Worm (Caenorhabditis elegans) whole organism, L4 larva: ENCODE measurements around the gene pnc-2.

Experiments used
- Y105C5A.15 ChIP-seq: fragments of 200-800 bp; sonication (Bioruptor generic); IDR thresholded peaks from 2 replicates; pipeline ENCODE4 v1.3.6; 2022; ENCODE audit warnings: missing genetic modification characterization, missing compliant biosample characterization
- Y5F2A.4 ChIP-seq: fragments of 200-800 bp; sonication (Bioruptor generic); optimal IDR thresholded peaks from 2 replicates; lab custom pipeline; 2018; ENCODE audit warnings: mild to moderate bottlenecking, missing genetic modification characterization, missing compliant biosample characterization
- aha-1 ChIP-seq: fragments of 150-350 bp; peaks from one replicate; lab custom pipeline; 2014; ENCODE audit warnings: missing biosample characterization, missing genetic modification characterization
- arid-1 ChIP-seq: fragments of 200-800 bp; sonication (Bioruptor generic); conservative IDR thresholded peaks from 2 replicates; pipeline ENCODE4 v1.3.6; 2022; ENCODE audit warnings: missing genetic modification reagents, missing genetic modification characterization, missing compliant biosample characterization
- ceh-44 ChIP-seq: fragments of 200-800 bp; sonication (Bioruptor generic); IDR thresholded peaks from 2 replicates; pipeline ENCODE4 v1.3.6; 2022; ENCODE audit warnings: missing genetic modification reagents, missing genetic modification characterization, missing compliant biosample characterization
- ceh-62 ChIP-seq: sonication (generic microtip); optimal IDR thresholded peaks from 2 replicates; lab custom pipeline; 2017; ENCODE audit warnings: missing biosample characterization, missing genetic modification characterization
- daf-19 ChIP-seq: fragments of 200-800 bp; sonication (Bioruptor generic); conservative IDR thresholded peaks from 2 replicates; pipeline ENCODE4 v1.3.6; 2022; ENCODE audit warnings: missing genetic modification characterization, missing compliant biosample characterization
- dmd-6 ChIP-seq: fragments of 200-800 bp; sonication (Bioruptor generic); IDR thresholded peaks from 2 replicates; pipeline ENCODE4 v1.3.6; 2022; ENCODE audit warnings: missing genetic modification reagents, missing genetic modification characterization, missing compliant biosample characterization
- dmd-8 ChIP-seq: fragments of 200-800 bp; sonication (Bioruptor generic); IDR thresholded peaks from 2 replicates; pipeline ENCODE4 v1.3.6; 2022; ENCODE audit warnings: missing genetic modification characterization, missing compliant biosample characterization
- dmd-9 ChIP-seq: fragments of 200-800 bp; sonication (Bioruptor generic); IDR thresholded peaks from 2 replicates; pipeline ENCODE4 v1.3.6; 2022; ENCODE audit warnings: missing genetic modification reagents, missing genetic modification characterization, missing compliant biosample characterization
- duxl-1 ChIP-seq: sonication (generic microtip); optimal IDR thresholded peaks from 2 replicates; lab custom pipeline; 2016; ENCODE audit warnings: mild to moderate bottlenecking, missing genetic modification characterization, moderate library complexity, missing compliant biosample characterization; ENCODE audit not compliant: poor library complexity
- egl-27 ChIP-seq: sonication (generic microtip); optimal IDR thresholded peaks from 3 replicates; lab custom pipeline; 2017; ENCODE audit warnings: missing biosample characterization, missing genetic modification reagents, missing genetic modification characterization
- fkh-10 ChIP-seq: fragments of 150-350 bp; optimal IDR thresholded peaks from 2 replicates; lab custom pipeline; 2014; ENCODE audit warnings: missing biosample characterization, missing genetic modification reagents, missing genetic modification characterization
- hif-1 ChIP-seq, 2 experiments: sonication (generic microtip); optimal IDR thresholded peaks; 2 replicates each; lab custom pipeline; 2016 to 2017; ENCODE audit warnings: missing compliant biosample characterization in 2 of 2, missing genetic modification characterization in 2 of 2, missing genetic modification reagents in 2 of 2, missing genotype in 2 of 2, mild to moderate bottlenecking in 1 of 2
- jun-1 ChIP-seq: fragments of 150-350 bp; optimal IDR thresholded peaks from 2 replicates; lab custom pipeline; 2014; ENCODE audit warnings: missing biosample characterization, missing genetic modification reagents, missing genetic modification characterization
- lin-1 ChIP-seq: fragments of 200-800 bp; sonication (Bioruptor generic); IDR thresholded peaks from 2 replicates; pipeline ENCODE4 v1.3.6; 2022; ENCODE audit warnings: missing genetic modification reagents, missing genetic modification characterization, missing compliant biosample characterization
- lin-29 ChIP-seq: fragments of 200-800 bp; sonication (Bioruptor generic); IDR thresholded peaks from 2 replicates; pipeline ENCODE4 v1.3.6; 2022; ENCODE audit warnings: missing genetic modification reagents, missing genetic modification characterization, missing compliant biosample characterization
- lir-3 ChIP-seq: sonication (generic microtip); optimal IDR thresholded peaks from 2 replicates; lab custom pipeline; 2016; ENCODE audit warnings: mild to moderate bottlenecking, missing genetic modification characterization, missing compliant biosample characterization
- mdl-1 ChIP-seq, 2 experiments: fragments of 150-350 bp in 1 of 2; sonication (generic microtip) in 1 of 2; optimal IDR thresholded peaks; 2 replicates each; lab custom pipeline; 2014 to 2017; ENCODE audit warnings: missing biosample characterization in 2 of 2, missing genetic modification characterization in 2 of 2
- mdt-29 ChIP-seq: fragments of 200-800 bp; sonication (Bioruptor generic); IDR thresholded peaks from 2 replicates; pipeline ENCODE4 v1.3.6; 2022; ENCODE audit warnings: missing genetic modification reagents, missing genetic modification characterization, missing compliant biosample characterization
- nhr-6 ChIP-seq: fragments of 150-350 bp; optimal IDR thresholded peaks from 2 replicates; lab custom pipeline; 2014; ENCODE audit warnings: missing biosample characterization, missing genetic modification characterization
- pha-4 ChIP-seq, 2 experiments: fragments of 150-350 bp in 1 of 2; fragments of 200-800 bp in 1 of 2; sonication (Bioruptor generic) in 1 of 2; IDR thresholded peaks in 1 of 2; optimal IDR thresholded peaks in 1 of 2; 2 replicates each; pipeline versions ENCODE4 v1.3.6 to Lab custom; 2014 to 2022; ENCODE audit warnings: missing genetic modification characterization in 2 of 2, missing genetic modification reagents in 2 of 2, missing biosample characterization in 1 of 2, missing compliant biosample characterization in 1 of 2
- sdz-12 ChIP-seq: fragments of 200-800 bp; sonication (Bioruptor generic); optimal IDR thresholded peaks from 2 replicates; lab custom pipeline; 2018; ENCODE audit warnings: mild to moderate bottlenecking, missing genetic modification characterization, missing compliant biosample characterization
- snpc-1.2 ChIP-seq: fragments of 200-800 bp; sonication (Bioruptor generic); IDR thresholded peaks from 2 replicates; pipeline ENCODE4 v1.3.6; 2022; ENCODE audit warnings: missing genetic modification reagents, missing genetic modification characterization, missing compliant biosample characterization
- unc-130 ChIP-seq: sonication (generic microtip); optimal IDR thresholded peaks from 2 replicates; lab custom pipeline; 2016; ENCODE audit warnings: missing genetic modification reagents, missing genetic modification characterization, missing compliant biosample characterization
- zfp-3 ChIP-seq: fragments of 200-800 bp; sonication (Bioruptor generic); conservative IDR thresholded peaks from 2 replicates; pipeline ENCODE4 v1.3.6; 2022; ENCODE audit warnings: missing genetic modification reagents, missing genetic modification characterization, missing compliant biosample characterization
- zip-2 ChIP-seq: fragments of 150-350 bp; optimal IDR thresholded peaks from 2 replicates; lab custom pipeline; 2014; ENCODE audit warnings: missing biosample characterization, missing genetic modification characterization
- ztf-11 ChIP-seq: fragments of 150-350 bp; optimal IDR thresholded peaks from 2 replicates; lab custom pipeline; 2014; ENCODE audit warnings: missing biosample characterization, missing genetic modification characterization

pnc-2 gene

DNA sequence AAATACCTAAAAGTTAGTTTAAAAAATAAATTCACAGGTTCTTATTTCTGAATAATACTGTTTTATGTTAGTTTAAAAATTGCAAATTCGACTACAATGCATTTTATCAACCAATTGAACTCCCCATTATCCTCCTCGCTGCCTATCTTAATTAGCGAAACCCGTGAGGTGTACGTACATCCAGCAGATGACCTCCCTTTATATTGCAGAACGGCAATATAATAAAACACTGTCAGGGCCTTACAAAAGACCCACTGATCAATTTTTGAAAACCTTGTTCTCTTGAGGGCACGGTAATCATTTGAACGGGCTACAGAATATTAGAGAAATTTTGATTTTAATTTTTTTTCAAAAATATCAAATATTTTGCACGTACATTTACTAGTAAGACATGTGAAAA lies 45.0 kb downstream of the pnc-2 start:
- TF ChIP-seq jun-1, result no peak
- TF ChIP-seq fkh-10 (GFP tag; lab: Kevin White, UChicago), result no peak
- TF ChIP-seq dmd-9, result no peak
- peak; percentile 44 for TF ChIP-seq aha-1 (tag; lab: Kevin White, UChicago)
- TF ChIP-seq snpc-1.2, result peak; percentile 92
- TF ChIP-seq Y5F2A.4 (GFP tag; lab: Kevin White, UChicago), result no peak
- TF ChIP-seq ztf-11, result no peak
- TF ChIP-seq dmd-8 (GFP tag; lab: Robert Waterston, UW), result no peak
- no peak for TF ChIP-seq sdz-12 (GFP tag; lab: Kevin White, UChicago)

DNA sequence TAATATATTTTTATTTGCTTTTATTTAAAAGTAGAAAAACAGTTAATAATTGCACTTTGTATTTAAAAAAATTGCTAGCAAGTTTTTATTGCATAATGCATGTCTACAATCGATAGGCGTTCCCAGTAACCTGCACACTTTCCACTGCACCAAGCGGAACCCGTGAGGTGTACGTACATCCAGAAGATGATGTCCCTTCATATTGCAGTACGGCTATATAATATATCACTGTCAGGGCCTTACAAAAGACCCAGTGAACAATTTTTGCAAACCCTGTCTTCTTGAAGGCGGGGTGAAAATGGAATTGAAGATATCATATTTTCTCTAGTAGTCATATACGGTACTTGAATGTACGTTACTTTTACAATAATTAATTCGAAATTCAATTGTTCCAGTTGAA lies 45.7 kb downstream of the pnc-2 start:
- TF ChIP-seq snpc-1.2 (peak; percentile 96), aha-1 (tag; lab: Kevin White, UChicago) (peak; percentile 76), lir-3 (tag; lab: Kevin White, UChicago) (no peak)
- TF ChIP-seq, all 104 proteins: peak for 2

ce11 chrIV:14862147-14862546 lies 47.3 kb downstream of the pnc-2 start, which contains the start of gene Y57G11C.38:
Gene Y57G11C.38, plus strand, starts transcription at chrIV:14862447.
- no peak for TF ChIP-seq ceh-44 (GFP tag; lab: Robert Waterston, UW)
- no peak for TF ChIP-seq nhr-6
- no peak for TF ChIP-seq dmd-6 (GFP tag; lab: Robert Waterston, UW)
- TF ChIP-seq pha-4 (GFP tag; IDR thresholded peaks at IDR 0.05; lab: Robert Waterston, UW), result no peak
- no peak for TF ChIP-seq pha-4 (tag; optimal IDR thresholded peaks at IDR 0.05; lab: Kevin White, UChicago)
- TF ChIP-seq lin-1 (GFP tag; lab: Robert Waterston, UW), result no peak
- no peak for TF ChIP-seq ceh-62 (tag; lab: Kevin White, UChicago)
- TF ChIP-seq Y105C5A.15 (GFP tag; lab: Robert Waterston, UW), result no peak
- no peak for TF ChIP-seq zip-2 (tag; lab: Kevin White, UChicago)
- no peak for TF ChIP-seq hif-1 (tag; optimal IDR thresholded peaks at IDR 0.05; lab: Kevin White, UChicago)
- TF ChIP-seq Y5F2A.4 (GFP tag; lab: Kevin White, UChicago), result no peak
- TF ChIP-seq lin-29 (GFP tag; lab: Robert Waterston, UW), result no peak
- TF ChIP-seq, all 104 proteins: peak for 0

DNA sequence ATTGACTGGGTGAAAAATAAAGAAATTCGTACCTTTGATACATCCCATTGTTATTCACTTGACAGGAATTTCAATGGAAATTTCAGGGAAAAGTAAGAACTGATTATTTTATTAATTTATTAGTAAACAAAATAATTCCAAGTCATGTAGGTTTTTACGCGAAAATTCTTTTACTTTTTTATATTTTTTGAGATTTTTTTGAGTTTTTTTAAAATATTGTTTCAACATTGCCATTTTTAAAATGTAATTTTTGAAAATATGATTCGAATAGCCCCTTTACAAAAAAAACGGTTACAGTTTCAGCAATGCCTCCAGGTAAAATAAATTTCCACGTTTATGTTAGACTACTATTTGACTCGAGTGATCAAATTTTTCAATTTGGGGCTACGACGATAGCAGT lies 47.8 kb downstream of the pnc-2 start, which contains the start of gene Y57G11C.23:
Y57G11C.23 (minus strand) TSS at position 101 of the 400 bp plus-strand sequence.
- TF ChIP-seq mdt-29 (GFP tag; lab: Robert Waterston, UW) (no peak), unc-130 (GFP tag; lab: Kevin White, UChicago) (no peak), zfp-3 (GFP tag; lab: Robert Waterston, UW) (no peak), dmd-6 (GFP tag; lab: Robert Waterston, UW) (no peak), Y5F2A.4 (GFP tag; lab: Kevin White, UChicago) (no peak), egl-27 (tag; lab: Kevin White, UChicago) (no peak), snpc-1.2 (no peak), daf-19 (GFP tag; lab: Robert Waterston, UW) (no peak), duxl-1 (no peak), arid-1 (GFP tag; lab: Robert Waterston, UW) (no peak), mdl-1 (tag; optimal IDR thresholded peaks at IDR 0.05; lab: Kevin White, UChicago) (no peak)
